In the genomic region with DNA sequence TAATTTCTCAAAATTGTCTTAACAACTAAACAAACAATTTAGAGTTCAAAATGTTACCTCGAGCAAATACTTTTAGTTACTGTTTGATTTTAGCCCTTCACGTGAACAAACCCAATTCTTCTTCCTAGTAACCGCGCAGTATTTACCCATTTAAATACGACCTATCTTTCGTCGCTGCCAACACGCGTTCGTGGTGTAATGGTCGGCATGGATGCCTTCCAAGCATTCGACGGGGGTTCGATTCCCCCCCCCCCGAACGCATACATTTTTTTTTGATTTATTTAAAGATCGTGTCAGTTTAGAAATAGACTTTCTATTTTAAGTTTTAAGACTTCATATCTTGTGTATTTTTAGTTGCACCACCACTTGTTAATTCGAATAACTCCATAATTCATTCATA, we compare ENCODE assay signal across 4 worm cellular contexts.
TF ChIP-seq lines count a peak whose summit lies in the region.

No protein-coding gene starts in this region.

TF ChIP-seq in whole organism, L2 larva, 48 proteins besides CTCF, POLR2A, EP300 and RAD21:
- TF ChIP-seq nhr-11 (tag; optimal IDR thresholded peaks at IDR 0.05; lab: Kevin White, UChicago) (no peak), nhr-21 (tag; optimal IDR thresholded peaks at IDR 0.05; lab: Kevin White, UChicago) (no peak), gmeb-1 (tag; optimal IDR thresholded peaks at IDR 0.05; lab: Kevin White, UChicago) (no peak), fos-1 (tag; optimal IDR thresholded peaks at IDR 0.05; lab: Kevin White, UChicago) (peak; percentile 21), snpc-4 (tag; optimal IDR thresholded peaks at IDR 0.05; lab: Kevin White, UChicago) (no peak)
TF ChIP-seq in whole organism, L2 larva: peak in this region for 1.

TF ChIP-seq in whole organism, L4 larva, 104 proteins besides CTCF, POLR2A, EP300 and RAD21 (continues in another document):
- TF ChIP-seq spr-3 (GFP tag; optimal IDR thresholded peaks at IDR 0.05; lab: Kevin White, UChicago) = peak; percentile 19
- no peak for TF ChIP-seq fkh-10 (GFP tag; optimal IDR thresholded peaks at IDR 0.05; lab: Kevin White, UChicago)
- TF ChIP-seq ztf-7 (tag; optimal IDR thresholded peaks at IDR 0.05; lab: Kevin White, UChicago) = peak; percentile 4
- no peak for TF ChIP-seq lin-1 (GFP tag; IDR thresholded peaks at IDR 0.05; lab: Robert Waterston, UW)
- no peak for TF ChIP-seq nhr-25 (tag; optimal IDR thresholded peaks at IDR 0.05; lab: Kevin White, UChicago; ENCODE audit: borderline replicate concordance, insufficient read depth)
- TF ChIP-seq dmd-6 (GFP tag; IDR thresholded peaks at IDR 0.05; lab: Robert Waterston, UW) = peak; percentile 29; the same call in 1 of the 2 replicates
- peak; percentile 25 for TF ChIP-seq mep-1 (tag; optimal IDR thresholded peaks at IDR 0.05; lab: Kevin White, UChicago)
- TF ChIP-seq attf-4 (tag; optimal IDR thresholded peaks at IDR 0.05; lab: Kevin White, UChicago) = no peak
- peak; percentile 36 for TF ChIP-seq rbr-2 (tag; optimal IDR thresholded peaks at IDR 0.05; lab: Kevin White, UChicago)
- no peak for TF ChIP-seq daf-8 (GFP tag; IDR thresholded peaks at IDR 0.05; lab: Robert Waterston, UW)
- TF ChIP-seq tra-1 (GFP tag; IDR thresholded peaks at IDR 0.05; lab: Robert Waterston, UW) = 0 out of 2 replicates have a peak, but pooled peaks have one; percentile 20
- TF ChIP-seq mxl-2 (GFP tag; conservative IDR thresholded peaks at IDR 0.05; lab: Robert Waterston, UW) = no peak
- no peak for TF ChIP-seq daf-19 (GFP tag; conservative IDR thresholded peaks at IDR 0.05; lab: Robert Waterston, UW)
- TF ChIP-seq hlh-30 (tag; optimal IDR thresholded peaks at IDR 0.05; lab: Kevin White, UChicago; ENCODE audit: insufficient read depth) = peak; percentile 33
- TF ChIP-seq unc-130 (GFP tag; optimal IDR thresholded peaks at IDR 0.05; lab: Kevin White, UChicago) = no peak
- TF ChIP-seq lim-7 (GFP tag; IDR thresholded peaks at IDR 0.05; lab: Robert Waterston, UW) = 0 out of 2 replicates have a peak, but pooled peaks have one; percentile 50
- peak; percentile 41; the same call in 1 of the 2 replicates for TF ChIP-seq madf-9 (GFP tag; conservative IDR thresholded peaks at IDR 0.05; lab: Robert Waterston, UW)
- peak; percentile 25; the same call in 1 of the 2 replicates for TF ChIP-seq pha-4 (GFP tag; IDR thresholded peaks at IDR 0.05; lab: Robert Waterston, UW)
- TF ChIP-seq pha-4 (tag; optimal IDR thresholded peaks at IDR 0.05; lab: Kevin White, UChicago) = no peak
- TF ChIP-seq skn-1 (tag; optimal IDR thresholded peaks at IDR 0.05; lab: Kevin White, UChicago) = no peak
- TF ChIP-seq dmd-8 (GFP tag; IDR thresholded peaks at IDR 0.05; lab: Robert Waterston, UW) = 0 out of 2 replicates have a peak, but pooled peaks have one; percentile 36
- TF ChIP-seq zfp-3 (GFP tag; conservative IDR thresholded peaks at IDR 0.05; lab: Robert Waterston, UW) = 0 out of 2 replicates have a peak, but pooled peaks have one; percentile 40
- TF ChIP-seq mxl-3 (GFP tag; optimal IDR thresholded peaks at IDR 0.05; lab: Kevin White, UChicago) = peak; percentile 18
- no peak for TF ChIP-seq ZK337.2 (GFP tag; IDR thresholded peaks at IDR 0.05; lab: Robert Waterston, UW)
- TF ChIP-seq gei-8 (GFP tag; optimal IDR thresholded peaks at IDR 0.05; lab: Kevin White, UChicago) = peak; percentile 20

TF ChIP-seq in whole organism, late embryonic, 69 proteins besides CTCF, POLR2A, EP300 and RAD21 (continues in another document):
- TF ChIP-seq fax-1 (tag; optimal IDR thresholded peaks at IDR 0.05; lab: Kevin White, UChicago) (peak; percentile 43), hlh-13 (GFP tag; optimal IDR thresholded peaks at IDR 0.05; lab: Kevin White, UChicago) (no peak), pha-2 (tag; optimal IDR thresholded peaks at IDR 0.05; lab: Kevin White, UChicago) (no peak), K02D7.2 (tag; optimal IDR thresholded peaks at IDR 0.05; lab: Kevin White, UChicago) (no peak), C38D4.7 (GFP tag; optimal IDR thresholded peaks at IDR 0.05; lab: Kevin White, UChicago) (peak; percentile 51), Y22D7AL.16 (tag; optimal IDR thresholded peaks at IDR 0.05; lab: Kevin White, UChicago) (peak; percentile 38), unc-55 (GFP tag; optimal IDR thresholded peaks at IDR 0.05; lab: Kevin White, UChicago) (no peak), ceh-24 (tag; optimal IDR thresholded peaks at IDR 0.05; lab: Kevin White, UChicago) (no peak), ceh-19 (GFP tag; optimal IDR thresholded peaks at IDR 0.05; lab: Kevin White, UChicago) (peak; percentile 63), dve-1 (tag; optimal IDR thresholded peaks at IDR 0.05; lab: Kevin White, UChicago) (no peak), F13H6.1 (tag; optimal IDR thresholded peaks at IDR 0.05; lab: Kevin White, UChicago) (no peak), sdc-2 (tag; optimal IDR thresholded peaks at IDR 0.05; lab: Kevin White, UChicago) (peak; percentile 47), hlh-6 (tag; optimal IDR thresholded peaks at IDR 0.05; lab: Kevin White, UChicago) (peak; percentile 52), ceh-30 (tag; optimal IDR thresholded peaks at IDR 0.05; lab: Kevin White, UChicago) (no peak), ztf-16 (tag; optimal IDR thresholded peaks at IDR 0.05; lab: Kevin White, UChicago) (peak; percentile 21), ceh-22 (tag; optimal IDR thresholded peaks at IDR 0.05; lab: Kevin White, UChicago) (no peak), ceh-31 (tag; optimal IDR thresholded peaks at IDR 0.05; lab: Kevin White, UChicago) (peak; percentile 15), ceh-14 (tag; optimal IDR thresholded peaks at IDR 0.05; lab: Kevin White, UChicago) (peak; percentile 15), fkh-6 (tag; optimal IDR thresholded peaks at IDR 0.05; lab: Kevin White, UChicago) (peak; percentile 71), npax-4 (tag; optimal IDR thresholded peaks at IDR 0.05; lab: Kevin White, UChicago) (no peak), T23F11.4 (GFP tag; optimal IDR thresholded peaks at IDR 0.05; lab: Kevin White, UChicago) (peak; percentile 31), pros-1 (tag; optimal IDR thresholded peaks at IDR 0.05; lab: Kevin White, UChicago) (no peak), ama-1 (optimal IDR thresholded peaks at IDR 0.05; lab: Kevin White, UChicago) (no peak), lin-11 (tag; optimal IDR thresholded peaks at IDR 0.05; lab: Kevin White, UChicago) (peak; percentile 48), lim-6 (tag; optimal IDR thresholded peaks at IDR 0.05; lab: Kevin White, UChicago) (no peak), pha-4 (tag; optimal IDR thresholded peaks at IDR 0.05; lab: Kevin White, UChicago) (no peak), che-1 (tag; optimal IDR thresholded peaks at IDR 0.05; lab: Kevin White, UChicago) (peak; percentile 64), sox-4 (tag; optimal IDR thresholded peaks at IDR 0.05; lab: Kevin White, UChicago) (peak; percentile 63), sox-2 (GFP tag; IDR thresholded peaks at IDR 0.05; lab: Robert Waterston, UW) (peak; percentile 44; the same call in 1 of the 2 replicates), ceh-45 (GFP tag; IDR thresholded peaks at IDR 0.05; lab: Robert Waterston, UW) (0 out of 2 replicates have a peak, but pooled peaks have one; percentile 9)

TF ChIP-seq in whole organism, mixed stage, embryonic, 35 proteins besides CTCF, POLR2A, EP300 and RAD21 (continues in another document):
- TF ChIP-seq ces-1 (GFP tag; optimal IDR thresholded peaks at IDR 0.05; lab: Kevin White, UChicago) = no peak
- TF ChIP-seq zip-8 (tag; optimal IDR thresholded peaks at IDR 0.05; lab: Kevin White, UChicago) = no peak
- peak; percentile 69 for TF ChIP-seq mls-2 (tag; optimal IDR thresholded peaks at IDR 0.05; lab: Kevin White, UChicago)
- TF ChIP-seq nhr-76 (tag; optimal IDR thresholded peaks at IDR 0.05; lab: Kevin White, UChicago) = no peak
- TF ChIP-seq lsy-2 (tag; optimal IDR thresholded peaks at IDR 0.05; lab: Kevin White, UChicago) = no peak
- peak; percentile 54 for TF ChIP-seq sem-2 (GFP tag; optimal IDR thresholded peaks at IDR 0.05; lab: Kevin White, UChicago)
- peak; percentile 75 for TF ChIP-seq ceh-83 (GFP tag; optimal IDR thresholded peaks at IDR 0.05; lab: Kevin White, UChicago)
- TF ChIP-seq ceh-43 (GFP tag; optimal IDR thresholded peaks at IDR 0.05; lab: Kevin White, UChicago) = peak; percentile 54
- no peak for TF ChIP-seq tbx-8 (GFP tag; optimal IDR thresholded peaks at IDR 0.05; lab: Kevin White, UChicago)
- peak; percentile 41 for TF ChIP-seq cnd-1 (tag; optimal IDR thresholded peaks at IDR 0.05; lab: Kevin White, UChicago)
- no peak for TF ChIP-seq hlh-1 (tag; optimal IDR thresholded peaks at IDR 0.05; lab: Kevin White, UChicago)
- peak; percentile 35 for TF ChIP-seq lin-32 (GFP tag; optimal IDR thresholded peaks at IDR 0.05; lab: Kevin White, UChicago)
- TF ChIP-seq elt-1 (tag; optimal IDR thresholded peaks at IDR 0.05; lab: Kevin White, UChicago; ENCODE audit: borderline replicate concordance, insufficient read depth) = no peak
- no peak for TF ChIP-seq bed-3 (GFP tag; optimal IDR thresholded peaks at IDR 0.05; lab: Kevin White, UChicago)
- peak; percentile 74 for TF ChIP-seq drap-1 (GFP tag; optimal IDR thresholded peaks at IDR 0.05; lab: Kevin White, UChicago)
- no peak for TF ChIP-seq elt-3 (tag; optimal IDR thresholded peaks at IDR 0.05; lab: Kevin White, UChicago)
- no peak for TF ChIP-seq blmp-1 (tag; optimal IDR thresholded peaks at IDR 0.05; lab: Kevin White, UChicago)
- peak; percentile 31 for TF ChIP-seq unc-120 (tag; optimal IDR thresholded peaks at IDR 0.05; lab: Kevin White, UChicago; ENCODE audit: poor library complexity, severe bottlenecking)
- no peak for TF ChIP-seq unc-62 (GFP tag; optimal IDR thresholded peaks at IDR 0.05; lab: Kevin White, UChicago)
- no peak for TF ChIP-seq pha-4 (tag; optimal IDR thresholded peaks at IDR 0.05; lab: Kevin White, UChicago)
- TF ChIP-seq nhr-237 (tag; optimal IDR thresholded peaks at IDR 0.05; lab: Kevin White, UChicago) = no peak
- no peak for TF ChIP-seq nhr-2 (tag; optimal IDR thresholded peaks at IDR 0.05; lab: Kevin White, UChicago)
- no peak for TF ChIP-seq nhr-28 (tag; optimal IDR thresholded peaks at IDR 0.05; lab: Kevin White, UChicago)
- TF ChIP-seq sptf-1 (tag; optimal IDR thresholded peaks at IDR 0.05; lab: Kevin White, UChicago) = peak; percentile 71
- no peak for TF ChIP-seq lin-13 (tag; optimal IDR thresholded peaks at IDR 0.05; lab: Kevin White, UChicago)
- peak; percentile 9 for TF ChIP-seq ham-2 (GFP tag; optimal IDR thresholded peaks at IDR 0.05; lab: Kevin White, UChicago)
- no peak for TF ChIP-seq unc-39 (tag; optimal IDR thresholded peaks at IDR 0.05; lab: Kevin White, UChicago)
- no peak for TF ChIP-seq nhr-12 (tag; optimal IDR thresholded peaks at IDR 0.05; lab: Kevin White, UChicago)
- no peak for TF ChIP-seq mep-1 (tag; optimal IDR thresholded peaks at IDR 0.05; lab: Kevin White, UChicago)
- peak; percentile 76 for TF ChIP-seq M03D4.4 (tag; optimal IDR thresholded peaks at IDR 0.05; lab: Kevin White, UChicago)
- TF ChIP-seq flh-1 (GFP tag; optimal IDR thresholded peaks at IDR 0.05; lab: Kevin White, UChicago) = peak; percentile 38
- TF ChIP-seq ztf-11 (tag; optimal IDR thresholded peaks at IDR 0.05; lab: Kevin White, UChicago) = no peak
- TF ChIP-seq mab-5 (tag; optimal IDR thresholded peaks at IDR 0.05; lab: Kevin White, UChicago) = no peak
- no peak for TF ChIP-seq snpc-4 (tag; optimal IDR thresholded peaks at IDR 0.05; lab: Kevin White, UChicago)
